In the genomic region with DNA sequence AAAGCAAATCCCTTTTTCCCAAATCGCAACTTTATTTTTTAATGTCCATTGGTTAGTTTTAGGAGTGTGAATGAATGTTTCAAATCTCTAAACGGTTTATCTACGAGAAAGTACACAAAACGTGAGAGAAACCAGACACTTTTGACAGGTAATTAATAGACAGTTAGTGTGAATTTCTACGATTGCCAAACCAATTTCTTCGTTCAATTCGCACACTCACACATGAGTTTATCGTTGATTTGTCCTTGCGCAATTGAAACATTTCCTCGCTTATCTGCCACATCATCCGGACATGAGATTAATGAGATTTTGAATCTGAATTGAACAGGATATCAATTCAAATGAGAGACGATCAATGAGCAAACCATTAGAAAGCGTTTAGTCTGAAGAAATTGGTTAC, we compare ENCODE assay signal across 2 worm cellular contexts.
TF ChIP-seq lines count a peak whose summit lies in the region.

No protein-coding gene starts in this region.

TF ChIP-seq in whole organism, L1 larva, 84 proteins besides CTCF, POLR2A, EP300 and RAD21:
- peak; percentile 4 for TF ChIP-seq C16A3.4 (tag; optimal IDR thresholded peaks at IDR 0.05; lab: Kevin White, UChicago)
- no peak for TF ChIP-seq zip-4 (GFP tag; optimal IDR thresholded peaks at IDR 0.05; lab: Kevin White, UChicago)
- no peak for TF ChIP-seq efl-3 (GFP tag; optimal IDR thresholded peaks at IDR 0.05; lab: Kevin White, UChicago)
- TF ChIP-seq unc-130 (tag; optimal IDR thresholded peaks at IDR 0.05; lab: Kevin White, UChicago) = no peak
- TF ChIP-seq nhr-90 (tag; optimal IDR thresholded peaks at IDR 0.05; lab: Kevin White, UChicago; ENCODE audit: poor library complexity) = peak; percentile 1
- TF ChIP-seq pqm-1 (tag; optimal IDR thresholded peaks at IDR 0.05; lab: Kevin White, UChicago) = no peak
- TF ChIP-seq nhr-28 (tag; optimal IDR thresholded peaks at IDR 0.05; lab: Kevin White, UChicago) = no peak
- TF ChIP-seq xbp-1 (tag; optimal IDR thresholded peaks at IDR 0.05; lab: Kevin White, UChicago) = no peak
- no peak for TF ChIP-seq ces-1 (GFP tag; optimal IDR thresholded peaks at IDR 0.05; lab: Kevin White, UChicago)
- peak; percentile 31 for TF ChIP-seq snu-23 (GFP tag; optimal IDR thresholded peaks at IDR 0.05; lab: Kevin White, UChicago)
- TF ChIP-seq mep-1 (tag; optimal IDR thresholded peaks at IDR 0.05; lab: Kevin White, UChicago) = peak; percentile 66
- no peak for TF ChIP-seq unc-86 (tag; optimal IDR thresholded peaks at IDR 0.05; lab: Kevin White, UChicago)
- TF ChIP-seq nhr-85 (tag; lab: Kevin White, UChicago) = peak; percentile 87
- TF ChIP-seq nhr-71 (tag; optimal IDR thresholded peaks at IDR 0.05; lab: Kevin White, UChicago) = peak; percentile 19
- no peak for TF ChIP-seq unc-30 (tag; optimal IDR thresholded peaks at IDR 0.05; lab: Kevin White, UChicago)
- TF ChIP-seq elt-3 (tag; optimal IDR thresholded peaks at IDR 0.05; lab: Kevin White, UChicago) = peak in 3 of 6 experiments; percentile 13 to 48 (median 25)
- no peak for TF ChIP-seq dsc-1 (tag; optimal IDR thresholded peaks at IDR 0.05; lab: Kevin White, UChicago)
- TF ChIP-seq nhr-84 (tag; optimal IDR thresholded peaks at IDR 0.05; lab: Kevin White, UChicago) = no peak
- peak; percentile 0 to 31 for TF ChIP-seq lsy-2 (tag; optimal IDR thresholded peaks at IDR 0.05; lab: Kevin White, UChicago)
- no peak for TF ChIP-seq ztf-11 (tag; optimal IDR thresholded peaks at IDR 0.05; lab: Kevin White, UChicago)
- TF ChIP-seq blmp-1 (tag; optimal IDR thresholded peaks at IDR 0.05; lab: Kevin White, UChicago) = peak; percentile 54
- peak; percentile 74 for TF ChIP-seq lin-14 (GFP tag; optimal IDR thresholded peaks at IDR 0.05; lab: Kevin White, UChicago)
TF ChIP-seq in whole organism, L1 larva: peak in this region for 10.

TF ChIP-seq in whole organism, mixed stage, embryonic, 35 proteins besides CTCF, POLR2A, EP300 and RAD21:
- TF ChIP-seq nhr-237 (tag; optimal IDR thresholded peaks at IDR 0.05; lab: Kevin White, UChicago) (no peak), elt-1 (tag; optimal IDR thresholded peaks at IDR 0.05; lab: Kevin White, UChicago; ENCODE audit: borderline replicate concordance, insufficient read depth) (peak; percentile 4)

Comparison
In these comparisons a context has a peak if more than half of its experiments do, and no peak if none do; other contexts are left out.
1. Of the 14 proteins assayed by ChIP-seq in both whole organism, L1 larva and whole organism, mixed stage, embryonic: peak only in whole organism, L1 larva: blmp-1, lsy-2 and mep-1; only in whole organism, mixed stage, embryonic: none; in both: none; in neither: 10; mixed calls (peak in some experiments, not most) for 1.